Worm (Caenorhabditis elegans): ENCODE data around the gene sre-35.

DNA sequence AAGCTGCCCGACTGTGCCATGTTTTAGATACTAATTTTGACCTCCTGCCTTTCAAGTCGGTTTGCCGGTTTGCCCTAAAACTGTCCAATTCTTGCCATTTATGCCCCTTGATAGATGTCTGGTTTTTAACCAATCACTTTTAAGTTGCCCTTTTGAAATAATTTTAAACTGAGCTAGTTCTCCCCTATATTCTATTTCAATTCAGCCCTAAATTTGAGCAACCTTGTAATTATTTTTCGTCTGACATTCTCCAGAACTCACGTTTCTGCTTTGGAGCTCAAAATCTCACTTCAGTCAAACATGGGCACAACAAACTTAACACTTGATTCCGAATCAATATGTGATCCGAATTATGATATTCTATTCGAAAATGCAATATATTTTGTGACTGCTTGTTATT, 20.8 kb upstream of the sre-35 start, which contains the start of gene srg-17:
- no peak for TF ChIP-seq elt-2 (tag; optimal IDR thresholded peaks at IDR 0.05)
- no peak for TF ChIP-seq K02D7.2 (tag; optimal IDR thresholded peaks at IDR 0.05)
- no peak for TF ChIP-seq nhr-11 (tag; optimal IDR thresholded peaks at IDR 0.05)
- no peak for TF ChIP-seq ceh-18 (tag; optimal IDR thresholded peaks at IDR 0.05)
- no peak for TF ChIP-seq ceh-30 (tag; optimal IDR thresholded peaks at IDR 0.05)
- TF ChIP-seq eyg-1 (tag; optimal IDR thresholded peaks at IDR 0.05), result no peak
- no peak for TF ChIP-seq F13H6.1 (tag; optimal IDR thresholded peaks at IDR 0.05)
- no peak for TF ChIP-seq unc-55 (GFP tag; optimal IDR thresholded peaks at IDR 0.05)
- no peak for TF ChIP-seq ttx-3 (tag; optimal IDR thresholded peaks at IDR 0.05)
- TF ChIP-seq ama-1 (optimal IDR thresholded peaks at IDR 0.05), result no peak
- no peak for TF ChIP-seq sdc-2 (tag; optimal IDR thresholded peaks at IDR 0.05)
- TF ChIP-seq fkh-10 (GFP tag; optimal IDR thresholded peaks at IDR 0.05), result no peak
- no peak for TF ChIP-seq sox-4 (tag; optimal IDR thresholded peaks at IDR 0.05)
